Worm (Caenorhabditis elegans) whole organism, young adult: ENCODE data around the gene R07E5.11.

ENCODE experiments used
- B0019.2 ChIP-seq: fragments of 200-800 bp; sonication (Bioruptor generic); conservative IDR thresholded peaks from 2 replicates; pipeline ENCODE4 v1.3.6; 2022; ENCODE audit warnings: missing genetic modification reagents, missing genetic modification characterization, missing compliant biosample characterization
- B0336.3 ChIP-seq: fragments of 200-800 bp; sonication (Bioruptor generic); IDR thresholded peaks from 2 replicates; pipeline ENCODE4 v1.3.6; 2022; ENCODE audit warnings: missing genetic modification characterization, missing compliant biosample characterization
- F22D6.2 ChIP-seq: sonication (generic microtip); optimal IDR thresholded peaks from 2 replicates; lab custom pipeline; 2016; ENCODE audit warnings: mild to moderate bottlenecking, missing genetic modification characterization, missing compliant biosample characterization
- F39B2.1 ChIP-seq: fragments of 200-800 bp; sonication (Bioruptor generic); IDR thresholded peaks from 2 replicates; pipeline ENCODE4 v1.3.6; 2022; ENCODE audit warnings: missing genetic modification reagents, missing genetic modification characterization, missing compliant biosample characterization
- F52B5.7 ChIP-seq: sonication (generic microtip); optimal IDR thresholded peaks from 2 replicates; lab custom pipeline; 2016; ENCODE audit warnings: mild to moderate bottlenecking, missing genetic modification characterization, missing compliant biosample characterization
- F55B11.4 ChIP-seq: sonication (generic microtip); optimal IDR thresholded peaks from 2 replicates; lab custom pipeline; 2016; ENCODE audit warnings: missing compliant biosample characterization, missing genetic modification characterization, borderline replicate concordance; ENCODE audit not compliant: insufficient read depth
- F57C9.4 ChIP-seq: sonication (generic microtip); optimal IDR thresholded peaks from 2 replicates; lab custom pipeline; 2017; ENCODE audit warnings: mild to moderate bottlenecking, missing genetic modification characterization, missing compliant biosample characterization
- ZK185.1 ChIP-seq: sonication (generic microtip); optimal IDR thresholded peaks from 2 replicates; lab custom pipeline; 2016; ENCODE audit warnings: mild to moderate bottlenecking, missing genetic modification characterization, missing compliant biosample characterization; ENCODE audit not compliant: poor library complexity, severe bottlenecking
- ama-1 ChIP-seq, 3 experiments: fragments of 150-350 bp in 1 of 3; sonication (generic microtip) in 2 of 3; optimal IDR thresholded peaks; 2 replicates each; lab custom pipeline; 2014 to 2018; ENCODE audit warnings: missing biosample characterization in 2 of 3, missing genetic modification characterization in 2 of 3, missing genetic modification reagents in 2 of 3
- attf-5 ChIP-seq: fragments of 200-800 bp; sonication (Bioruptor generic); optimal IDR thresholded peaks from 2 replicates; lab custom pipeline; 2018; ENCODE audit warnings: mild to moderate bottlenecking, missing genetic modification characterization, missing compliant biosample characterization
- attf-6 ChIP-seq: fragments of 200-800 bp; sonication (Bioruptor generic); IDR thresholded peaks from 2 replicates; pipeline ENCODE4 v1.3.6; 2022; ENCODE audit warnings: missing genetic modification reagents, missing genetic modification characterization, missing compliant biosample characterization
- bed-2 ChIP-seq: fragments of 200-800 bp; sonication (Bioruptor generic); IDR thresholded peaks from 2 replicates; pipeline ENCODE4 v1.3.6; 2022; ENCODE audit warnings: missing genetic modification reagents, missing genetic modification characterization, missing compliant biosample characterization
- cebp-1 ChIP-seq, 2 experiments: fragments of 200-800 bp in 1 of 2; sonication (Bioruptor generic) in 1 of 2; sonication (generic microtip) in 1 of 2; IDR thresholded peaks in 1 of 2; optimal IDR thresholded peaks in 1 of 2; 2 replicates each; pipeline versions ENCODE4 v1.3.6 to Lab custom; 2017 to 2022; ENCODE audit warnings: missing compliant biosample characterization in 2 of 2, missing genetic modification characterization in 2 of 2, mild to moderate bottlenecking in 1 of 2, missing genetic modification reagents in 1 of 2, moderate library complexity in 1 of 2
- cebp-2 ChIP-seq: fragments of 200-800 bp; sonication (Bioruptor generic); IDR thresholded peaks from 2 replicates; pipeline ENCODE4 v1.3.6; 2022; ENCODE audit warnings: missing genetic modification characterization, missing compliant biosample characterization
- ceh-100 ChIP-seq: fragments of 200-800 bp; sonication (Bioruptor generic); IDR thresholded peaks from 2 replicates; pipeline ENCODE4 v1.3.6; 2022; ENCODE audit warnings: missing genetic modification reagents, missing genetic modification characterization, missing compliant biosample characterization
- ceh-40 ChIP-seq: fragments of 200-800 bp; sonication (Bioruptor generic); IDR thresholded peaks from 2 replicates; pipeline ENCODE4 v1.3.6; 2022; ENCODE audit warnings: missing genetic modification characterization, missing compliant biosample characterization
- ceh-91 ChIP-seq: fragments of 200-800 bp; sonication (Bioruptor generic); IDR thresholded peaks from 2 replicates; pipeline ENCODE4 v1.3.6; 2022; ENCODE audit warnings: missing genetic modification reagents, missing genetic modification characterization, missing compliant biosample characterization
- dox-1 ChIP-seq: fragments of 200-800 bp; sonication (Bioruptor generic); IDR thresholded peaks from 2 replicates; pipeline ENCODE4 v1.3.6; 2022; ENCODE audit warnings: missing genetic modification reagents, missing genetic modification characterization, missing compliant biosample characterization
- dpl-1 ChIP-seq: fragments of 150-350 bp; optimal IDR thresholded peaks from 2 replicates; lab custom pipeline; 2014; ENCODE audit warnings: missing biosample characterization, missing genetic modification reagents, missing genetic modification characterization
- ekl-4 ChIP-seq: fragments of 200-800 bp; sonication (Bioruptor generic); IDR thresholded peaks from 2 replicates; pipeline ENCODE4 v1.3.6; 2022; ENCODE audit warnings: missing genetic modification reagents, missing genetic modification characterization, missing compliant biosample characterization
- hlh-26 ChIP-seq: fragments of 200-800 bp; sonication (Bioruptor generic); conservative IDR thresholded peaks from 2 replicates; pipeline ENCODE4 v1.3.6; 2022; ENCODE audit warnings: missing genetic modification reagents, missing genetic modification characterization, missing compliant biosample characterization
- hsf-1 ChIP-seq: fragments of 200-800 bp; sonication (Bioruptor generic); IDR thresholded peaks from 2 replicates; pipeline ENCODE4 v1.3.6; 2022; ENCODE audit warnings: missing genetic modification reagents, missing genetic modification characterization, missing compliant biosample characterization
- lag-1 ChIP-seq: fragments of 200-800 bp; sonication (Bioruptor generic); IDR thresholded peaks from 2 replicates; pipeline ENCODE4 v1.3.6; 2022; ENCODE audit warnings: missing genetic modification reagents, missing genetic modification characterization, missing compliant biosample characterization
- lsy-27 ChIP-seq: sonication (generic microtip); optimal IDR thresholded peaks from 2 replicates; lab custom pipeline; 2017; ENCODE audit warnings: missing genetic modification characterization, mild to moderate bottlenecking, missing compliant biosample characterization, antibody characterized with exemption, missing genotype, borderline replicate concordance; ENCODE audit not compliant: insufficient read depth
- madf-3 ChIP-seq: fragments of 200-800 bp; sonication (Bioruptor generic); IDR thresholded peaks from 2 replicates; pipeline ENCODE4 v1.3.6; 2022; ENCODE audit warnings: missing genetic modification reagents, missing genetic modification characterization, missing compliant biosample characterization
- madf-8 ChIP-seq: fragments of 200-800 bp; sonication (Bioruptor generic); conservative IDR thresholded peaks from 2 replicates; pipeline ENCODE4 v1.3.6; 2022; ENCODE audit warnings: missing genetic modification reagents, missing genetic modification characterization, missing compliant biosample characterization
- nfya-1 ChIP-seq: sonication (generic microtip); optimal IDR thresholded peaks from 2 replicates; lab custom pipeline; 2017; ENCODE audit warnings: antibody characterized with exemption, missing compliant biosample characterization, missing genetic modification characterization, borderline replicate concordance; ENCODE audit not compliant: insufficient read depth
- nfyb-1 ChIP-seq: fragments of 200-800 bp; sonication (Bioruptor generic); IDR thresholded peaks from 2 replicates; pipeline ENCODE4 v1.3.6; 2022; ENCODE audit warnings: missing genetic modification reagents, missing genetic modification characterization, missing compliant biosample characterization
- nhr-179 ChIP-seq: sonication (generic microtip); optimal IDR thresholded peaks from 2 replicates; lab custom pipeline; 2016; ENCODE audit warnings: mild to moderate bottlenecking, missing genetic modification characterization, missing compliant biosample characterization
- pbrm-1 ChIP-seq: fragments of 200-800 bp; sonication (Bioruptor generic); IDR thresholded peaks from 2 replicates; pipeline ENCODE4 v1.3.6; 2022; ENCODE audit warnings: missing genetic modification reagents, missing genetic modification characterization, missing compliant biosample characterization
- rec-8 ChIP-seq, 2 experiments: sonication (generic microtip); optimal IDR thresholded peaks; 2 replicates each; lab custom pipeline; 2016; ENCODE audit warnings: mild to moderate bottlenecking in 2 of 2, missing genetic modification characterization in 2 of 2, missing genetic modification reagents in 2 of 2, missing genotype in 2 of 2, missing biosample characterization in 1 of 2, missing compliant biosample characterization in 1 of 2, moderate library complexity in 1 of 2
- rpc-1 ChIP-seq, 2 experiments: fragments of 150-350 bp in 1 of 2; sonication (generic microtip) in 1 of 2; optimal IDR thresholded peaks; 2 replicates each; lab custom pipeline; 2014 to 2018; ENCODE audit warnings: missing biosample characterization in 1 of 2, missing genetic modification characterization in 1 of 2, missing genetic modification reagents in 1 of 2, missing genotype in 1 of 2
- sdz-38 ChIP-seq: sonication (generic microtip); optimal IDR thresholded peaks from 2 replicates; lab custom pipeline; 2016; ENCODE audit warnings: missing genotype, missing genetic modification characterization, missing compliant biosample characterization
- sea-2 ChIP-seq: fragments of 200-800 bp; sonication (Bioruptor generic); IDR thresholded peaks from 2 replicates; pipeline ENCODE4 v1.3.6; 2022; ENCODE audit warnings: missing genetic modification characterization, missing compliant biosample characterization
- snpc-4 ChIP-seq, 5 experiments: fragments of 150-350 bp in 1 of 5; sonication (generic microtip) in 4 of 5; optimal IDR thresholded peaks; 2 replicates each; lab custom pipeline; 2014 to 2018; ENCODE audit warnings: missing genetic modification characterization in 5 of 5, missing biosample characterization in 3 of 5, antibody characterized with exemption in 2 of 5, mild to moderate bottlenecking in 2 of 5, missing compliant biosample characterization in 2 of 5, missing genotype in 2 of 5, moderate library complexity in 2 of 5, missing genetic modification reagents in 1 of 5
- somi-1 ChIP-seq: fragments of 200-800 bp; sonication (Bioruptor generic); optimal IDR thresholded peaks from 2 replicates; lab custom pipeline; 2018; ENCODE audit warnings: mild to moderate bottlenecking, missing genetic modification characterization, missing compliant biosample characterization
- sptf-2 ChIP-seq: fragments of 200-800 bp; sonication (Bioruptor generic); optimal IDR thresholded peaks from 2 replicates; lab custom pipeline; 2018; ENCODE audit warnings: mild to moderate bottlenecking, missing genetic modification characterization, missing compliant biosample characterization
- tlf-1 ChIP-seq: fragments of 200-800 bp; sonication (Bioruptor generic); optimal IDR thresholded peaks from 2 replicates; lab custom pipeline; 2018; ENCODE audit warnings: mild to moderate bottlenecking, missing genetic modification characterization, missing compliant biosample characterization
- ztf-22 ChIP-seq: fragments of 200-800 bp; sonication (Bioruptor generic); optimal IDR thresholded peaks from 2 replicates; lab custom pipeline; 2018; ENCODE audit warnings: mild to moderate bottlenecking, missing genetic modification characterization, moderate library complexity, missing compliant biosample characterization
- ztf-25 ChIP-seq: fragments of 200-800 bp; sonication (Bioruptor generic); IDR thresholded peaks from 2 replicates; pipeline ENCODE4 v1.3.6; 2022; ENCODE audit warnings: missing genetic modification reagents, missing genetic modification characterization, missing compliant biosample characterization
- ztf-26 ChIP-seq: sonication (generic microtip); optimal IDR thresholded peaks from 2 replicates; lab custom pipeline; 2017; ENCODE audit warnings: missing genetic modification characterization, missing compliant biosample characterization

The R07E5.11 gene

DNA sequence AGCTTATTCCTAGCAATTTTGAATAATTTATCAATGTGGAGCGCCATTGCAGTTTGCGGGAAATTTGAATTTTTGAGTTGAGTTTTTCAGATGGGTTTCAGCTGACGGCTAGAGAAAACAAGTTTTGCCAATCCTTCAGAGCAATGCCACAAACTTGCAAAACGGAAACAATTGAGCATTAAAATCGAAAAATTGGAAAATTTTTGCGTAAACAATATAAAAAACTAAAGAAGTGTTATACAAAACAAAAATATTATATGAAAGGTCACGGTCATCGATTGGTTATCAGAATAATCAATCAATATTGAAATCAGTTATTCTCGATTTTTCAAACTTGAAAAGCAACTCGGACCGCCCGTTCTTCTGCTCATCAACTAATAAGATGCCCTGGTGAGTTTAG is 13.9 kb downstream of the R07E5.11 start, which contains the start of gene R07E5.15:
Gene R07E5.15 (plus strand): TSS at position 301 of the 400 bp plus-strand sequence.
- TF ChIP-seq cebp-2 (GFP tag; lab: Robert Waterston, UW), result no peak
- no peak for TF ChIP-seq ceh-40 (GFP tag; lab: Robert Waterston, UW)
- TF ChIP-seq sea-2 (GFP tag; lab: Robert Waterston, UW), result no peak
- TF ChIP-seq attf-6, result no peak
- no peak for TF ChIP-seq sdz-38 (tag; lab: Kevin White, UChicago)
- no peak for TF ChIP-seq F52B5.7 (tag; lab: Kevin White, UChicago)
- no peak for TF ChIP-seq hlh-26 (GFP tag; lab: Robert Waterston, UW)
- TF ChIP-seq nfya-1 (tag; lab: Kevin White, UChicago), result no peak
- no peak for TF ChIP-seq bed-2
- no peak for TF ChIP-seq ceh-91 (GFP tag; lab: Robert Waterston, UW)
- no peak for TF ChIP-seq ztf-25 (GFP tag; lab: Robert Waterston, UW)
- TF ChIP-seq madf-3 (GFP tag; lab: Robert Waterston, UW), result no peak
- no peak for TF ChIP-seq tlf-1 (GFP tag; lab: Kevin White, UChicago)
- no peak for TF ChIP-seq lag-1 (GFP tag; lab: Robert Waterston, UW)
- no peak for TF ChIP-seq attf-5 (GFP tag; lab: Kevin White, UChicago)
- TF ChIP-seq ceh-100 (GFP tag; lab: Robert Waterston, UW), result no peak
- TF ChIP-seq rec-8 (tag; optimal IDR thresholded peaks at IDR 0.05; lab: Kevin White, UChicago), result no peak

DNA sequence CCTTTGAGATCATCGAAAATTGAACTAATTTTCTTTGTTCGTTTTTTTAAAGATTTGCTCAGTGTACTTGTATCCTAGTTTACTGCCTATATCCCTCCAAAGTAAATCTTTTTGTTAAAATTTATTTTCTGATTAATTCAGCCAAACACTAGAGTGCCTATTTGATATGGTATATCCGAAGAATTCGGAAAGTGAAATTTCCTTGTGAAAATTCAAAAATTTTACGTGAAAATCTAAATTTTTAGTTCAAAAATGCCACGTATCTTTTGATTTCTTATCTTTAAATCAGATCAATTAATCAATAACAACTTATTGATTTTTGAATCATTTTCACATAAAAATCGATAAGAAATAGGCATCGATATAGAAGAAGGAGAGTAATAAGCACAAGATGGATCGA is 16.6 kb downstream of the R07E5.11 start, which contains the start of gene R07E5.6:
Gene R07E5.6 (plus strand): TSS at position 301 of the 400 bp plus-strand sequence.
- no peak for TF ChIP-seq sptf-2 (GFP tag; lab: Kevin White, UChicago)
- TF ChIP-seq pbrm-1 (GFP tag; lab: Robert Waterston, UW), result no peak
- no peak for TF ChIP-seq B0336.3
- no peak for TF ChIP-seq lsy-27 (tag; lab: Kevin White, UChicago)
- no peak for TF ChIP-seq F39B2.1 (GFP tag; lab: Robert Waterston, UW)
- no peak for TF ChIP-seq madf-8
- TF ChIP-seq lag-1 (GFP tag; lab: Robert Waterston, UW), result no peak
- TF ChIP-seq hsf-1 (GFP tag; lab: Robert Waterston, UW), result no peak
- TF ChIP-seq F55B11.4 (tag; lab: Kevin White, UChicago), result no peak
- no peak for TF ChIP-seq ekl-4
- TF ChIP-seq B0019.2 (GFP tag; lab: Robert Waterston, UW), result no peak
- TF ChIP-seq attf-5 (GFP tag; lab: Kevin White, UChicago), result no peak
- TF ChIP-seq ztf-26 (tag; lab: Kevin White, UChicago), result no peak

DNA sequence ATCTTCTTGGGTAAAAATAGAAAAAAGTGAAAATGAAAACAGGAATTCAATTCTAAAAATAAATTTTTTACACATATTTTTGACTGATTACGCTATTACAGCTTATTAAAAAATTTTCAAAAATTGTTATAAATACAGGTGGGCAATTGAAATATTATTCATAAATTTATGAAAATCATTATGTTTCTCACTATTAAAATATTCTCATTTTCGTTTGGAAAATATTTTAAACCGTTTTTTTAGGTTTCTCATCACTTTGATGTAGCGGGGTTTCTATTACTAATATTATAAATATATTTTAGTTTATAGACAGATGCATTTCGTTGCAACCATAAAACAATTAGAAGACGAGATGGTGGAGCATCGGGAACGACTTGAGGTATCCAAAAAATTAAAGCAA is 17.9 kb downstream of the R07E5.11 start, which contains the start of gene R07E5.5:
Gene R07E5.5 (plus strand): TSS at position 301 of the 400 bp plus-strand sequence.
- TF ChIP-seq dpl-1 (GFP tag; lab: Kevin White, UChicago) (no peak), snpc-4 (GFP tag; optimal IDR thresholded peaks at IDR 0.05; lab: Kevin White, UChicago) (no peak), snpc-4 (tag; optimal IDR thresholded peaks at IDR 0.05; lab: Kevin White, UChicago) (no peak), cebp-1 (GFP tag; IDR thresholded peaks at IDR 0.05; lab: Robert Waterston, UW) (no peak), cebp-1 (tag; optimal IDR thresholded peaks at IDR 0.05; lab: Kevin White, UChicago) (no peak), ztf-26 (tag; lab: Kevin White, UChicago) (no peak), nfya-1 (tag; lab: Kevin White, UChicago) (no peak), dox-1 (GFP tag; lab: Robert Waterston, UW) (no peak), sptf-2 (GFP tag; lab: Kevin White, UChicago) (no peak), ztf-22 (GFP tag; lab: Kevin White, UChicago) (no peak), nfyb-1 (no peak), ceh-40 (GFP tag; lab: Robert Waterston, UW) (no peak), bed-2 (no peak), F52B5.7 (tag; lab: Kevin White, UChicago) (no peak), rpc-1 (optimal IDR thresholded peaks at IDR 0.05; lab: Kevin White, UChicago) (no peak), rpc-1 (tag; optimal IDR thresholded peaks at IDR 0.05; lab: Kevin White, UChicago) (no peak), nhr-179 (tag; lab: Kevin White, UChicago) (no peak), ZK185.1 (tag; lab: Kevin White, UChicago) (no peak), F57C9.4 (tag; lab: Kevin White, UChicago) (no peak), ama-1 (optimal IDR thresholded peaks at IDR 0.05; lab: Kevin White, UChicago) (no peak), ama-1 (GFP tag; optimal IDR thresholded peaks at IDR 0.05; lab: Kevin White, UChicago) (no peak), F22D6.2 (tag; lab: Kevin White, UChicago) (no peak), somi-1 (GFP tag; lab: Kevin White, UChicago) (no peak)
